Fruit fly (Drosophila melanogaster): Measurements from ENCODE around the gene Myc.

Myc gene

DNA sequence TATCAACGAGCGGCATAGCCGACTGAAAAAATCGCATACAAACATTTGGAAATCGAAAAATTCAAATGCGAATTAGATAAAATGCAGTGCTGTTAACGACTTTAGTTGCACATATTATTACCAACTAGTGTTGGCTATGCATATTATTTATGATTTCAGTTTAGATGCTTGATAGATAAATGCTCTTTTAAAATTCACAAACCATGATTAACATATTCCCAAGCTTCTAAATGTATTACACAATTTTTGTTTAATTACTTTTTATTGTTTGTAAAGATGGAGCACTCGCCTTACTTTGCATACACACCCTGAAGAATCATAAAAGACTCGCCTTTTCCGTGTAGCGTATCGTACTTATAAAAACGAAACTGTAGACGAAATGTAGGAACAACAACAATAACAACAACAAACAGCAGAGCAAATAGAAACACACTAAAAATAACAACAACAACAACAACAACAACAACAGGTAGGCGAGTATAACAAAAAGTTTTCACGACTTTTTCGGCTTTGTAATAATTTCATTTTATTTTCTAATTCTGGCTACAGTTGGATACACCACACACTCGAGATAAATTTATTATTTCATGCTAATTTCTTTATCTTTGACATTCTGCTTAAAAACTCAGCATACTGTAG is 12.4 kb upstream of the Myc start (continued):
- no peak for TF ChIP-seq Taf1 (GFP tag; IDR thresholded peaks at IDR 0.05)
- no peak for TF ChIP-seq CG4282 (GFP tag; optimal IDR thresholded peaks at IDR 0.05)
- TF ChIP-seq Nf-YA (GFP tag; IDR thresholded peaks at IDR 0.05): no peak
- TF ChIP-seq CG9727 (GFP tag; optimal IDR thresholded peaks at IDR 0.05): peak; percentile 73
- no peak for TF ChIP-seq CG1024 (GFP tag; IDR thresholded peaks at IDR 0.05)
- TF ChIP-seq CG32767 (GFP tag; IDR thresholded peaks at IDR 0.05): no peak; the same call in 1 of the 2 replicates
- peak; percentile 71 for TF ChIP-seq Hmr (GFP tag; optimal IDR thresholded peaks at IDR 0.05)
- TF ChIP-seq toy (GFP tag; IDR thresholded peaks at IDR 0.05): 0 out of 2 replicates have a peak, but pooled peaks have one; percentile 13
- no peak for TF ChIP-seq CG13894 (tag; optimal IDR thresholded peaks at IDR 0.05)
- peak; percentile 32 for TF ChIP-seq CG1792 (GFP tag; optimal IDR thresholded peaks at IDR 0.05)
- no peak for TF ChIP-seq croc (GFP tag; conservative IDR thresholded peaks at IDR 0.05)
- no peak for TF ChIP-seq Oaz (GFP tag; IDR thresholded peaks at IDR 0.05)
- peak; percentile 67 for TF ChIP-seq row (GFP tag; IDR thresholded peaks at IDR 0.05)
- TF ChIP-seq zen2 (GFP tag; IDR thresholded peaks at IDR 0.05; ENCODE audit: partially characterized antibody): no peak
- peak; percentile 73 for TF ChIP-seq lab (GFP tag; optimal IDR thresholded peaks at IDR 0.05)
- no peak for TF ChIP-seq sens-2 (GFP tag; IDR thresholded peaks at IDR 0.05)
- no peak for TF ChIP-seq psq (GFP tag; optimal IDR thresholded peaks at IDR 0.05)
- peak; percentile 50 for TF ChIP-seq jumu (GFP tag; optimal IDR thresholded peaks at IDR 0.05)
- TF ChIP-seq E2f1 (GFP tag; IDR thresholded peaks at IDR 0.05): 0 out of 2 replicates have a peak, but pooled peaks have one; percentile 10
- TF ChIP-seq CG4404 (GFP tag; IDR thresholded peaks at IDR 0.05): peak; percentile 37; the same call in 1 of the 2 replicates
- no peak for TF ChIP-seq so (GFP tag; IDR thresholded peaks at IDR 0.05)
- no peak for TF ChIP-seq CG9797 (GFP tag; optimal IDR thresholded peaks at IDR 0.05)
- TF ChIP-seq phol (tag; optimal IDR thresholded peaks at IDR 0.05): peak; percentile 73
- no peak for TF ChIP-seq otp (GFP tag; IDR thresholded peaks at IDR 0.05)
- 0 out of 3 replicates have a peak, but pooled peaks have one; percentile 10 for TF ChIP-seq CG11456 (GFP tag; IDR thresholded peaks at IDR 0.05)
- TF ChIP-seq exex (tag; optimal IDR thresholded peaks at IDR 0.05): peak; percentile 14
- no peak for TF ChIP-seq aop (GFP tag; IDR thresholded peaks at IDR 0.05)
- TF ChIP-seq zf30C (GFP tag; optimal IDR thresholded peaks at IDR 0.05): no peak
- TF ChIP-seq salm (tag; optimal IDR thresholded peaks at IDR 0.05): no peak
- 0 out of 2 replicates have a peak, but pooled peaks have one; percentile 35 for TF ChIP-seq CG11247 (GFP tag; IDR thresholded peaks at IDR 0.05)
- peak; percentile 63 for TF ChIP-seq Ptx1 (GFP tag; IDR thresholded peaks at IDR 0.05)
- no peak for TF ChIP-seq CG31388 (GFP tag; optimal IDR thresholded peaks at IDR 0.05)
- no peak for TF ChIP-seq CG16779 (GFP tag; IDR thresholded peaks at IDR 0.05)
- TF ChIP-seq CG3163 (GFP tag; optimal IDR thresholded peaks at IDR 0.05): peak; percentile 33
- TF ChIP-seq CG15479 (GFP tag; optimal IDR thresholded peaks at IDR 0.05): no peak
- peak; percentile 92 for TF ChIP-seq Med (GFP tag)
- TF ChIP-seq cg (GFP tag; optimal IDR thresholded peaks at IDR 0.05): no peak
- no peak for TF ChIP-seq bowl (GFP tag; IDR thresholded peaks at IDR 0.05)
- no peak for TF ChIP-seq CG10565 (GFP tag; optimal IDR thresholded peaks at IDR 0.05)
- peak; percentile 30 for TF ChIP-seq CG8281 (tag; optimal IDR thresholded peaks at IDR 0.05)
- TF ChIP-seq az2 (GFP tag; optimal IDR thresholded peaks at IDR 0.05): peak; percentile 64
- TF ChIP-seq CG4820 (GFP tag; optimal IDR thresholded peaks at IDR 0.05): peak; percentile 33
- no peak for TF ChIP-seq Dref (GFP tag; IDR thresholded peaks at IDR 0.05)
- no peak for TF ChIP-seq cato (GFP tag; optimal IDR thresholded peaks at IDR 0.05; ENCODE audit: borderline replicate concordance)
- peak; percentile 54 for TF ChIP-seq NfI (GFP tag; optimal IDR thresholded peaks at IDR 0.05)
- TF ChIP-seq luna (GFP tag; optimal IDR thresholded peaks at IDR 0.05): peak; percentile 32
- no peak for TF ChIP-seq kni (GFP tag; optimal IDR thresholded peaks at IDR 0.05)
- TF ChIP-seq CG14441 (GFP tag; IDR thresholded peaks at IDR 0.05): peak; percentile 21; the same call in 1 of the 2 replicates
- 0 out of 3 replicates have a peak, but pooled peaks have one; percentile 49 for TF ChIP-seq CG2889 (GFP tag; IDR thresholded peaks at IDR 0.05)
- no peak for TF ChIP-seq hkb (optimal IDR thresholded peaks at IDR 0.05)
- TF ChIP-seq hkb (GFP tag; IDR thresholded peaks at IDR 0.05): peak; percentile 45
